Worm (Caenorhabditis elegans): ENCODE measurements around the gene Y43F8B.11.

Y43F8B.11 gene

DNA sequence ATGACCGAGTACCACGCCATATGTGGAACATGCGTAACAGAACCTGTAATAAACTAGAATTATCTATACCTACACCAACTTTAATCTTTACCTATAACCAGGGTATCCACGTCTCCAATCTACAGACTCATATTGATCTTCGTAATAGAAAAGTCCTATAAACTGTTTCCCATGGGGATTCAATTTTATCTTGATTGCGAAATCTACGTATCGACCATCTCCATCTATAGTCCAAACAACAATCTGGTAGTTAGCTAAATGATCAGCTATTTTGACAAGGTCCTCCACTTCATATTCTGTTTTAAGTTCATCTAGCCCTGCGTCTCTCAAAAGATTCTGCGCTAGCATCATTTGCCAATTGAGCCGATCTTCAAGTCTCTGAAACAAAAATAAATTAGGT, 40.9 kb upstream of the Y43F8B.11 start:
- TF ChIP-seq saeg-2 (GFP tag; IDR thresholded peaks at IDR 0.05), result no peak
- TF ChIP-seq vab-7 (GFP tag; IDR thresholded peaks at IDR 0.05), result no peak
- TF ChIP-seq mxl-2 (GFP tag; conservative IDR thresholded peaks at IDR 0.05), result no peak
- no peak for TF ChIP-seq mxl-3 (GFP tag; optimal IDR thresholded peaks at IDR 0.05)
- no peak for TF ChIP-seq ctbp-1 (GFP tag; IDR thresholded peaks at IDR 0.05)
- no peak for TF ChIP-seq lim-7 (GFP tag; IDR thresholded peaks at IDR 0.05)
- TF ChIP-seq Y75B8A.6 (GFP tag; IDR thresholded peaks at IDR 0.05), result 0 out of 2 replicates have a peak, but pooled peaks have one; percentile 47

DNA sequence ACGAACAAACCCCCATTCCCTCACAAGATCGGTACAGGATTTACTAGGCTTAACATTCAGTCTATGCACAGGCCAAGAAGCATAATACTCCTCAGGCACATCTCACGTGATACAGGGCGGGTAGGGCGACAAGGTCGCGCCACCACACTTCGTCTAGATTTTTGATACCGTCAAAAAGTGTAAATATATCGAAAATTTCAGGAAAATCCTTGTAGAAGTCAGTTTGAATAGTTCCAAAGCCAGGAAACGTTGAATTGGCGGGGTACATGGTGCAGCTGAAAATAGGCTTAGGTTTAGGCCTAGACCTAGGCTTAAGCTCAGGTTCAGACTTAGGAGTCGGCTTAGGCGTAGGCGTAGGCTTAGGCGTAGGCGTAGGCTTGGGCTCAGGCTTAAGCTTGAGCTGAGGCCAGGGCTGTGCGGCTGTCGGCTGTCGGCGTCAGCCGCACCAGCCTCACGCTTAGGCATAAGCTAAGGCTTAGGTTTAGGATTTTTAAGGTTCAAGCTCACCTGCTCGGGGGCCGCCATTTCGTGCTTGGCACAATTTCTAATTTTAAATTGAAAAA, 40.1 kb upstream of the Y43F8B.11 start:
- no peak for TF ChIP-seq Y75B8A.6 (GFP tag; IDR thresholded peaks at IDR 0.05)
- no peak for TF ChIP-seq madf-9 (GFP tag; conservative IDR thresholded peaks at IDR 0.05)
- TF ChIP-seq nhr-237 (tag; optimal IDR thresholded peaks at IDR 0.05), result no peak
- peak; percentile 30 for TF ChIP-seq hlh-30 (tag; optimal IDR thresholded peaks at IDR 0.05; ENCODE audit: insufficient read depth)
- TF ChIP-seq tra-1 (GFP tag; IDR thresholded peaks at IDR 0.05), result 0 out of 2 replicates have a peak, but pooled peaks have one; percentile 25
- TF ChIP-seq D1046.2 (GFP tag; IDR thresholded peaks at IDR 0.05), result no peak
- TF ChIP-seq rbr-2 (tag; optimal IDR thresholded peaks at IDR 0.05), result no peak
- TF ChIP-seq saeg-2 (GFP tag; IDR thresholded peaks at IDR 0.05), result 0 out of 2 replicates have a peak, but pooled peaks have one; percentile 11
- TF ChIP-seq unc-130 (GFP tag; optimal IDR thresholded peaks at IDR 0.05), result no peak
- peak; percentile 62 for TF ChIP-seq nhr-111 (GFP tag; optimal IDR thresholded peaks at IDR 0.05)
- no peak for TF ChIP-seq lin-13 (GFP tag; optimal IDR thresholded peaks at IDR 0.05)
- no peak for TF ChIP-seq zfp-2 (tag; optimal IDR thresholded peaks at IDR 0.05)
- no peak for TF ChIP-seq nhr-102 (tag; optimal IDR thresholded peaks at IDR 0.05)
- no peak for TF ChIP-seq mdl-1 (tag; optimal IDR thresholded peaks at IDR 0.05)
- TF ChIP-seq mxl-2 (GFP tag; conservative IDR thresholded peaks at IDR 0.05), result peak; percentile 63; the same call in 1 of the 2 replicates
- TF ChIP-seq jun-1 (tag; optimal IDR thresholded peaks at IDR 0.05), result no peak
- no peak for TF ChIP-seq daf-16 (GFP tag; optimal IDR thresholded peaks at IDR 0.05)
- no peak for TF ChIP-seq daf-16 (tag; optimal IDR thresholded peaks at IDR 0.05)
- no peak for TF ChIP-seq F10B5.3 (tag; optimal IDR thresholded peaks at IDR 0.05)
- no peak for TF ChIP-seq aly-2 (tag; optimal IDR thresholded peaks at IDR 0.05)
- TF ChIP-seq egl-27 (tag; optimal IDR thresholded peaks at IDR 0.05), result no peak
- peak; percentile 8 for TF ChIP-seq hlh-11 (tag; optimal IDR thresholded peaks at IDR 0.05)
- 0 out of 2 replicates have a peak, but pooled peaks have one; percentile 19 for TF ChIP-seq F26F4.8 (GFP tag; conservative IDR thresholded peaks at IDR 0.05)

DNA sequence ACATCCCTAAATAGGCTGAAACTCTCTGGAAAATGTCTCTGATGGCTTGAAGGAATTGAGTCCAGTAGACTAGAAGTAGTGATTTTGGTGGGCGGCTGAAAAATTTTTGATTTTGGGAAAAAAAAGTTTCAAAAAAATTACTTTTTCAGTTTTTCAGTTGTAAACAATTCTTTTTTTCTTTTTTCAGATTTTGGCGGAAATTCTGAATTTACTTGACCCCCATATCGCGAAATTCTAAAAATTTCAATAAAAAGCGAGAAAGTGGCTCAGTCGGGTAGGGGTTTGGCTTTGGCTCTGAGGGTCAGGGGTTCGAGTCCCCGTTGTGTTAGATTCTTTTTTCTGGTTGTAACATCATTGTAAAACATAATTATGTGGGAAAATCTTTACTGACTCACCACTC, 39.4 kb upstream of the Y43F8B.11 start, which contains the start of gene srw-85:
TSS of gene srw-85 (minus strand) at position 101 of the 400 bp plus-strand sequence.
- TF ChIP-seq Y75B8A.6 (GFP tag; IDR thresholded peaks at IDR 0.05) (no peak), lin-39 (tag; optimal IDR thresholded peaks at IDR 0.05) (no peak), fkh-10 (GFP tag; optimal IDR thresholded peaks at IDR 0.05) (no peak), attf-4 (tag; optimal IDR thresholded peaks at IDR 0.05) (no peak), skn-1 (tag; optimal IDR thresholded peaks at IDR 0.05) (no peak), zag-1 (tag; optimal IDR thresholded peaks at IDR 0.05) (no peak), nhr-28 (tag; optimal IDR thresholded peaks at IDR 0.05) (no peak), ztf-7 (tag; optimal IDR thresholded peaks at IDR 0.05) (no peak), php-3 (GFP tag; IDR thresholded peaks at IDR 0.05) (no peak), nhr-11 (tag; optimal IDR thresholded peaks at IDR 0.05) (no peak), R02D3.7 (tag; optimal IDR thresholded peaks at IDR 0.05) (no peak), ZK546.5 (tag; optimal IDR thresholded peaks at IDR 0.05) (no peak), dve-1 (tag; optimal IDR thresholded peaks at IDR 0.05; ENCODE audit: insufficient read depth) (no peak), sdz-12 (GFP tag; optimal IDR thresholded peaks at IDR 0.05) (no peak), saeg-2 (GFP tag; IDR thresholded peaks at IDR 0.05) (no peak), mdt-29 (GFP tag; IDR thresholded peaks at IDR 0.05) (no peak), T20F7.1 (GFP tag; optimal IDR thresholded peaks at IDR 0.05) (no peak), ceh-20 (GFP tag; IDR thresholded peaks at IDR 0.05) (no peak)

All from whole organism, L4 larva.